Fruit fly (Drosophila melanogaster): ENCODE data around the gene Ptp61F.

Gene Ptp61F

dm6 chr3L:1313039-1313766 is 161.9 kb downstream of the Ptp61F start, which contains the start of the genes sturkopf and Herc4 (continued):
- TF ChIP-seq zen2 (GFP tag; IDR thresholded peaks at IDR 0.05; ENCODE audit: partially characterized antibody) = no peak
- TF ChIP-seq jigr1 (GFP tag; IDR thresholded peaks at IDR 0.05) = peak; percentile 34; the same call in 1 of the 3 replicates
- TF ChIP-seq CG18262 (tag; optimal IDR thresholded peaks at IDR 0.05) = peak; percentile 84
- TF ChIP-seq CTCF (GFP tag; optimal IDR thresholded peaks at IDR 0.05) = no peak
- TF ChIP-seq CG4617 (GFP tag; optimal IDR thresholded peaks at IDR 0.05; ENCODE audit: borderline replicate concordance) = peak; percentile 77
- TF ChIP-seq Myb (GFP tag; optimal IDR thresholded peaks at IDR 0.05) = peak; percentile 83
- no peak for TF ChIP-seq kah (GFP tag; optimal IDR thresholded peaks at IDR 0.05)
- TF ChIP-seq ems (GFP tag; optimal IDR thresholded peaks at IDR 0.05) = peak; percentile 89
- peak; percentile 32 for TF ChIP-seq NK7.1 (GFP tag; optimal IDR thresholded peaks at IDR 0.05)
- TF ChIP-seq CG13775 (GFP tag; optimal IDR thresholded peaks at IDR 0.05) = peak; percentile 100
- TF ChIP-seq CG10267 (tag; optimal IDR thresholded peaks at IDR 0.05) = peak; percentile 58
- peak; percentile 37 for TF ChIP-seq Dp (GFP tag; optimal IDR thresholded peaks at IDR 0.05)
- TF ChIP-seq HLHmδ (GFP tag; optimal IDR thresholded peaks at IDR 0.05) = no peak
- peak; percentile 40 for TF ChIP-seq Dad (GFP tag; optimal IDR thresholded peaks at IDR 0.05)
- no peak for TF ChIP-seq Awh (GFP tag; IDR thresholded peaks at IDR 0.05)
- TF ChIP-seq Ravus (GFP tag; IDR thresholded peaks at IDR 0.05) = no peak
- TF ChIP-seq knrl (GFP tag; IDR thresholded peaks at IDR 0.05; ENCODE audit: partially characterized antibody) = no peak
- peak; percentile 16; the same call in 1 of the 3 replicates for TF ChIP-seq B-H1 (GFP tag; IDR thresholded peaks at IDR 0.05)
- peak; percentile 88 for TF ChIP-seq pnt (GFP tag; optimal IDR thresholded peaks at IDR 0.05)
- no peak for TF ChIP-seq CG11398 (GFP tag; optimal IDR thresholded peaks at IDR 0.05)
- no peak for TF ChIP-seq hkb (optimal IDR thresholded peaks at IDR 0.05)
- no peak; the same call in 1 of the 2 replicates for TF ChIP-seq hkb (GFP tag; IDR thresholded peaks at IDR 0.05)
- TF ChIP-seq CG7786 (GFP tag; optimal IDR thresholded peaks at IDR 0.05) = peak; percentile 68
- no peak for TF ChIP-seq CG2875 (GFP tag; optimal IDR thresholded peaks at IDR 0.05)
- peak; percentile 56 for TF ChIP-seq CG6272 (GFP tag; IDR thresholded peaks at IDR 0.05)
- peak; percentile 82 for TF ChIP-seq CG9727 (GFP tag; optimal IDR thresholded peaks at IDR 0.05)
- no peak for TF ChIP-seq CG4854 (GFP tag; optimal IDR thresholded peaks at IDR 0.05)
- peak in 1 of 2 experiments; percentile 64 for TF ChIP-seq insv (GFP tag; optimal IDR thresholded peaks at IDR 0.05)
- peak; percentile 62 for TF ChIP-seq ind (GFP tag; optimal IDR thresholded peaks at IDR 0.05)
- TF ChIP-seq phol (tag; optimal IDR thresholded peaks at IDR 0.05) = peak; percentile 69
- TF ChIP-seq BtbVII (GFP tag; optimal IDR thresholded peaks at IDR 0.05) = peak; percentile 48
- peak; percentile 65 for TF ChIP-seq CG33557 (GFP tag; optimal IDR thresholded peaks at IDR 0.05)
- TF ChIP-seq lab (GFP tag; optimal IDR thresholded peaks at IDR 0.05) = no peak
- TF ChIP-seq CG14014 (GFP tag; IDR thresholded peaks at IDR 0.05) = peak; percentile 42
- no peak for TF ChIP-seq Blimp-1 (GFP tag; optimal IDR thresholded peaks at IDR 0.05)
- TF ChIP-seq CG32532 (GFP tag; IDR thresholded peaks at IDR 0.05) = peak; percentile 76
- TF ChIP-seq amos (GFP tag; IDR thresholded peaks at IDR 0.05; ENCODE audit: partially characterized antibody) = no peak
- no peak for TF ChIP-seq jing (GFP tag; optimal IDR thresholded peaks at IDR 0.05)
- TF ChIP-seq fd64A (GFP tag; optimal IDR thresholded peaks at IDR 0.05) = no peak
- no peak for TF ChIP-seq CG5180 (GFP tag; optimal IDR thresholded peaks at IDR 0.05)
- peak; percentile 83 for TF ChIP-seq MBD-R2 (GFP tag; IDR thresholded peaks at IDR 0.05)
- peak; percentile 60; the same call in 1 of the 2 replicates for TF ChIP-seq esg (GFP tag; conservative IDR thresholded peaks at IDR 0.05)
- TF ChIP-seq nom (GFP tag; optimal IDR thresholded peaks at IDR 0.05) = peak; percentile 23
- TF ChIP-seq CG8924 (tag; optimal IDR thresholded peaks at IDR 0.05) = peak; percentile 85
- TF ChIP-seq sd (tag; optimal IDR thresholded peaks at IDR 0.05) = peak; percentile 22
- TF ChIP-seq cg (GFP tag; optimal IDR thresholded peaks at IDR 0.05) = no peak
- peak; percentile 25; the same call in 1 of the 2 replicates for TF ChIP-seq CG11247 (GFP tag; IDR thresholded peaks at IDR 0.05)
- TF ChIP-seq CG6791 (GFP tag; IDR thresholded peaks at IDR 0.05; ENCODE audit: partially characterized antibody) = no peak
- peak; percentile 73 for TF ChIP-seq Bteb2 (GFP tag; optimal IDR thresholded peaks at IDR 0.05)

Data from whole organism, embryonic.